Worm (Caenorhabditis elegans) whole organism, mixed stage, embryonic: ENCODE measurements around the gene T24C4.5.

Experiments
- elt-1 ChIP-seq: sonication (generic microtip); optimal IDR thresholded peaks from 2 replicates; lab custom pipeline; 2017; ENCODE audit warnings: missing genetic modification characterization, mild to moderate bottlenecking, missing compliant biosample characterization, antibody characterized with exemption, moderate library complexity, borderline replicate concordance; ENCODE audit not compliant: insufficient read depth
- mep-1 ChIP-seq: fragments of 150-350 bp; optimal IDR thresholded peaks from 2 replicates; lab custom pipeline; 2017; ENCODE audit warnings: missing biosample characterization, missing genetic modification reagents, missing genetic modification characterization, inconsistent platforms
- nhr-12 ChIP-seq: fragments of 150-350 bp; optimal IDR thresholded peaks from 2 replicates; lab custom pipeline; 2014; ENCODE audit warnings: missing biosample characterization, missing genetic modification characterization
- ztf-11 ChIP-seq: fragments of 150-350 bp; optimal IDR thresholded peaks from 2 replicates; lab custom pipeline; 2014; ENCODE audit warnings: missing biosample characterization, missing genetic modification characterization

ce11 chrIII:852296-852695, 27.2 kb downstream of the T24C4.5 start, which contains the start of gene moma-1:
- TF ChIP-seq elt-1 (tag; lab: Kevin White, UChicago) (no peak), nhr-12 (no peak), mep-1 (no peak), ztf-11 (tag; lab: Kevin White, UChicago) (no peak)
